Fruit fly (Drosophila melanogaster) whole organism, embryonic: Measurements from ENCODE around the gene Taf10.

Source experiments
- Ada2b ChIP-seq: fragments of 200-800 bp; sonication (Bioruptor generic); IDR thresholded peaks from 2 replicates; pipeline ENCODE4 v1.3.6; 2022; ENCODE audit warnings: missing biosample characterization, missing genetic modification characterization
- CG10543 ChIP-seq: fragments of 200-800 bp; sonication (Bioruptor generic); optimal IDR thresholded peaks from 3 replicates; lab custom pipeline; 2017; ENCODE audit warnings: missing biosample characterization, mild to moderate bottlenecking, missing genetic modification characterization, moderate library complexity
- CG11696 ChIP-seq: fragments of 200-800 bp; sonication (Bioruptor generic); IDR thresholded peaks from 2 replicates; pipeline ENCODE4 v1.3.6; 2022; ENCODE audit warnings: missing biosample characterization, missing genetic modification characterization
- CG12155 ChIP-seq: fragments of 200-800 bp; sonication (Bioruptor generic); optimal IDR thresholded peaks from 3 replicates; lab custom pipeline; 2016; ENCODE audit warnings: missing biosample characterization, missing genetic modification characterization
- CG12219 ChIP-seq: fragments of 200-800 bp; sonication (Bioruptor generic); optimal IDR thresholded peaks from 3 replicates; lab custom pipeline; 2018; ENCODE audit warnings: missing biosample characterization, mild to moderate bottlenecking, missing genetic modification characterization
- CG15073 ChIP-seq: fragments of 200-800 bp; sonication (Bioruptor generic); optimal IDR thresholded peaks from 2 replicates; lab custom pipeline; 2016; ENCODE audit warnings: missing biosample characterization, missing genetic modification characterization
- CG1529 ChIP-seq: fragments of 200-800 bp; sonication (Bioruptor generic); optimal IDR thresholded peaks from 3 replicates; lab custom pipeline; 2018; ENCODE audit warnings: missing biosample characterization, missing genetic modification characterization
- CG15479 ChIP-seq: fragments of 200-800 bp; sonication (Bioruptor generic); optimal IDR thresholded peaks from 3 replicates; lab custom pipeline; 2019; ENCODE audit warnings: missing biosample characterization, mild to moderate bottlenecking, missing genetic modification characterization, moderate library complexity
- CG15601 ChIP-seq: fragments of 200-800 bp; sonication (Bioruptor generic); optimal IDR thresholded peaks from 3 replicates; lab custom pipeline; 2019; ENCODE audit warnings: missing biosample characterization, mild to moderate bottlenecking, missing genetic modification characterization, moderate library complexity
- CG17186 ChIP-seq: fragments of 200-800 bp; sonication (Bioruptor generic); optimal IDR thresholded peaks from 3 replicates; lab custom pipeline; 2017; ENCODE audit warnings: missing biosample characterization, missing genetic modification reagents, missing genetic modification characterization
- CG2129 ChIP-seq: fragments of 200-800 bp; sonication (Bioruptor generic); IDR thresholded peaks from 2 replicates; pipeline ENCODE4 v1.3.6; 2022; ENCODE audit warnings: missing biosample characterization, missing genetic modification characterization; ENCODE audit not compliant: partially characterized antibody
- CG2202 ChIP-seq: fragments of 200-800 bp; sonication (Bioruptor generic); optimal IDR thresholded peaks from 2 replicates; lab custom pipeline; 2018; ENCODE audit warnings: missing biosample characterization, mild to moderate bottlenecking, missing genetic modification characterization
- CG2889 ChIP-seq: fragments of 200-800 bp; sonication (Bioruptor generic); IDR thresholded peaks from 3 replicates; pipeline ENCODE4 v1.3.6; 2022; ENCODE audit warnings: missing biosample characterization, missing genetic modification characterization
- CG31365 ChIP-seq: fragments of 200-800 bp; sonication (Bioruptor generic); optimal IDR thresholded peaks from 2 replicates; lab custom pipeline; 2018; ENCODE audit warnings: missing biosample characterization, mild to moderate bottlenecking, missing genetic modification characterization
- CG4424 ChIP-seq: fragments of 200-800 bp; sonication (Bioruptor generic); optimal IDR thresholded peaks from 3 replicates; lab custom pipeline; 2016; ENCODE audit warnings: missing biosample characterization, missing genetic modification characterization
- CG4730 ChIP-seq: fragments of 200-800 bp; sonication (Bioruptor generic); IDR thresholded peaks from 2 replicates; pipeline ENCODE4 v1.3.6; 2022; ENCODE audit warnings: missing biosample characterization, missing genetic modification characterization
- CG7271 ChIP-seq: fragments of 200-800 bp; sonication (Bioruptor generic); optimal IDR thresholded peaks from 2 replicates; lab custom pipeline; 2018; ENCODE audit warnings: missing biosample characterization, mild to moderate bottlenecking, missing genetic modification characterization, moderate library complexity
- CG7987 ChIP-seq: fragments of 200-800 bp; sonication (Bioruptor generic); optimal IDR thresholded peaks from 2 replicates; lab custom pipeline; 2018; ENCODE audit warnings: missing biosample characterization, mild to moderate bottlenecking, missing genetic modification characterization, moderate library complexity
- CG8478 ChIP-seq: fragments of >200 bp; optimal IDR thresholded peaks from 2 replicates; lab custom pipeline; 2018
- CHES-1-like ChIP-seq: fragments of 200-800 bp; sonication (Bioruptor generic); optimal IDR thresholded peaks from 2 replicates; lab custom pipeline; 2016; ENCODE audit warnings: missing biosample characterization, missing genetic modification characterization
- Chrac-16 ChIP-seq: fragments of 200-800 bp; sonication (Bioruptor generic); optimal IDR thresholded peaks from 3 replicates; lab custom pipeline; 2016; ENCODE audit warnings: missing biosample characterization, missing genetic modification characterization
- CkIIα-i1 ChIP-seq: fragments of 200-800 bp; sonication (Bioruptor generic); IDR thresholded peaks from 2 replicates; pipeline ENCODE4 v1.3.6; 2022; ENCODE audit warnings: missing biosample characterization, missing genetic modification characterization
- D19B ChIP-seq: fragments of 200-800 bp; sonication (Bioruptor generic); optimal IDR thresholded peaks from 2 replicates; lab custom pipeline; 2017; ENCODE audit warnings: missing biosample characterization, mild to moderate bottlenecking, missing genetic modification characterization
- Dfd ChIP-seq, 2 experiments: fragments of >200 bp; optimal IDR thresholded peaks; 2 replicates each; lab custom pipeline; 2017; ENCODE audit warnings: missing biosample characterization in 2 of 2, missing genetic modification characterization in 2 of 2
- E2f1 ChIP-seq: fragments of 200-800 bp; sonication (Bioruptor generic); IDR thresholded peaks from 2 replicates; pipeline ENCODE4 v1.3.6; 2022; ENCODE audit warnings: missing biosample characterization, missing genetic modification characterization
- Hr39 ChIP-seq: fragments of >200 bp; optimal IDR thresholded peaks from 2 replicates; lab custom pipeline; 2017
- MESR4 ChIP-seq: fragments of 200-800 bp; sonication (Bioruptor generic); optimal IDR thresholded peaks from 2 replicates; lab custom pipeline; 2018; ENCODE audit warnings: missing biosample characterization, mild to moderate bottlenecking, missing genetic modification characterization, moderate library complexity
- NC2α ChIP-seq: fragments of 200-800 bp; sonication (Bioruptor generic); optimal IDR thresholded peaks from 2 replicates; lab custom pipeline; 2016; ENCODE audit warnings: missing biosample characterization, missing genetic modification characterization
- Poxn ChIP-seq: fragments of 200-800 bp; sonication (Bioruptor generic); IDR thresholded peaks from 2 replicates; pipeline ENCODE4 v1.3.6; 2022; ENCODE audit warnings: missing biosample characterization, missing genetic modification characterization
- abd-A ChIP-seq: fragments of 200-800 bp; sonication (Bioruptor generic); optimal IDR thresholded peaks from 3 replicates; lab custom pipeline; 2019; ENCODE audit warnings: missing biosample characterization, mild to moderate bottlenecking, missing genetic modification characterization, moderate library complexity
- ara ChIP-seq: fragments of 200-800 bp; sonication (Bioruptor generic); IDR thresholded peaks from 2 replicates; pipeline ENCODE4 v1.3.6; 2022; ENCODE audit warnings: missing biosample characterization, missing genetic modification characterization
- ato ChIP-seq: fragments of 200-800 bp; sonication (Bioruptor generic); IDR thresholded peaks from 2 replicates; pipeline ENCODE4 v1.3.6; 2022; ENCODE audit warnings: missing biosample characterization, missing genetic modification characterization; ENCODE audit not compliant: partially characterized antibody
- crc ChIP-seq: fragments of 200-800 bp; sonication (Bioruptor generic); optimal IDR thresholded peaks from 2 replicates; lab custom pipeline; 2016; ENCODE audit warnings: missing biosample characterization, missing genetic modification characterization
- en ChIP-seq: fragments of 200-800 bp; sonication (Bioruptor generic); optimal IDR thresholded peaks from 2 replicates; lab custom pipeline; 2016; ENCODE audit warnings: missing biosample characterization, missing genetic modification characterization
- exex ChIP-seq: fragments of 200-800 bp; sonication (Bioruptor generic); optimal IDR thresholded peaks from 4 replicates; lab custom pipeline; 2018; ENCODE audit warnings: missing biosample characterization, mild to moderate bottlenecking, missing genetic modification characterization, moderate library complexity
- fd102C ChIP-seq: fragments of 200-800 bp; sonication (Bioruptor generic); optimal IDR thresholded peaks from 2 replicates; lab custom pipeline; 2018; ENCODE audit warnings: missing biosample characterization, mild to moderate bottlenecking, missing genetic modification characterization, moderate library complexity
- knrl ChIP-seq: fragments of 200-800 bp; sonication (Bioruptor generic); IDR thresholded peaks from 3 replicates; pipeline ENCODE4 v1.3.6; 2022; ENCODE audit warnings: missing biosample characterization, missing genetic modification characterization; ENCODE audit not compliant: partially characterized antibody
- nmo ChIP-seq: fragments of 200-800 bp; sonication (Bioruptor generic); optimal IDR thresholded peaks from 2 replicates; lab custom pipeline; 2018; ENCODE audit warnings: missing biosample characterization, mild to moderate bottlenecking, missing genetic modification characterization, moderate library complexity
- nom ChIP-seq: fragments of 200-800 bp; sonication (Bioruptor generic); optimal IDR thresholded peaks from 2 replicates; lab custom pipeline; 2017; ENCODE audit warnings: missing biosample characterization, missing genetic modification characterization, mild to moderate bottlenecking, moderate library complexity, missing genetic modification reagents
- oc ChIP-seq: fragments of 200-800 bp; sonication (Bioruptor generic); optimal IDR thresholded peaks from 2 replicates; lab custom pipeline; 2018; ENCODE audit warnings: missing biosample characterization, mild to moderate bottlenecking, missing genetic modification characterization, moderate library complexity
- p53 ChIP-seq: fragments of 200-800 bp; sonication (Bioruptor generic); optimal IDR thresholded peaks from 2 replicates; lab custom pipeline; 2016; ENCODE audit warnings: missing biosample characterization, missing genetic modification characterization
- pan ChIP-seq, 4 experiments: fragments of >200 bp in 3 of 4; fragments of 200-800 bp in 1 of 4; sonication (Bioruptor generic) in 1 of 4; optimal IDR thresholded peaks in 3 of 4; IDR thresholded peaks in 1 of 4; 2 replicates each; pipeline versions ENCODE4 v1.3.6 to Lab custom; 2017 to 2022; ENCODE audit warnings: missing biosample characterization in 2 of 4, missing genetic modification characterization in 2 of 4, mixed read lengths in 1 of 4
- prd ChIP-seq, 3 experiments: fragments of >200 bp in 2 of 3; fragments of 200-800 bp in 1 of 3; sonication (Bioruptor generic) in 1 of 3; optimal IDR thresholded peaks in 2 of 3; IDR thresholded peaks in 1 of 3; 2 replicates in 2 of 3; 3 replicates in 1 of 3; pipeline versions ENCODE4 v1.3.6 to Lab custom; 2017 to 2022; ENCODE audit warnings: missing biosample characterization in 1 of 3, missing genetic modification characterization in 1 of 3
- sim ChIP-seq: fragments of 200-800 bp; sonication (Bioruptor generic); IDR thresholded peaks from 2 replicates; pipeline ENCODE4 v1.3.6; 2022; ENCODE audit warnings: missing biosample characterization, missing genetic modification characterization
- sisA ChIP-seq: fragments of 200-800 bp; sonication (Bioruptor generic); IDR thresholded peaks from 2 replicates; pipeline ENCODE4 v1.3.6; 2022; ENCODE audit warnings: missing biosample characterization, missing genetic modification characterization
- slbo ChIP-seq: fragments of 200-800 bp; sonication (Bioruptor generic); IDR thresholded peaks from 2 replicates; pipeline ENCODE4 v1.3.6; 2022; ENCODE audit warnings: missing biosample characterization, missing genetic modification characterization
- sna ChIP-seq: fragments of 200-800 bp; sonication (Bioruptor generic); IDR thresholded peaks from 2 replicates; pipeline ENCODE4 v1.3.6; 2022; ENCODE audit warnings: missing biosample characterization, missing genetic modification characterization; ENCODE audit not compliant: partially characterized antibody
- sqz ChIP-seq: fragments of 200-800 bp; sonication (Bioruptor generic); optimal IDR thresholded peaks from 3 replicates; lab custom pipeline; 2018; ENCODE audit warnings: missing biosample characterization, mild to moderate bottlenecking, missing genetic modification characterization
- unc-4 ChIP-seq: fragments of 200-800 bp; sonication (Bioruptor generic); IDR thresholded peaks from 2 replicates; pipeline ENCODE4 v1.3.6; 2022; ENCODE audit warnings: missing biosample characterization, missing genetic modification characterization; ENCODE audit not compliant: partially characterized antibody
- vvl ChIP-seq: fragments of 200-800 bp; sonication (Bioruptor generic); IDR thresholded peaks from 2 replicates; pipeline ENCODE4 v1.3.6; 2022; ENCODE audit warnings: missing biosample characterization, missing genetic modification characterization

Gene Taf10

DNA sequence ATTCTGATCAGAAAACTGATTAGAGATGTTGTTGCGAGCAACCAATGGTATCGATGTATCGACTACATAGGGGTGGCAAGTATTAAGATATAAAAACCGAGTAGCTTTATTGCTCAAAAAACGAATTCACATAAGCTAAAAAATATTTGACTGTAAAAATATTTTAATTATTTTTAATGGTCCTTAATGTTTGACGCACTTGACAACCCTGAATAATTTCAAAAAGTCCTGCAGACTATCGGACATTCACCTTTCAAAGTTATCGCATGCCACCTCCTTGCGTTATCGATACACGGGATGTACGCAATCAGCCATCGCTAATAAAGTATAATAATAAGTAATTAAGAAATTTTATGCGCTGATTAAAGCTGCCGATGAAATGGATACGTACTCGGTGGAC, 8.0 kb upstream of the Taf10 start, which contains the start of the genes HemK2, Snapin and Tnpo-SR (continued):
- peak; percentile 34 for TF ChIP-seq CG15073 (GFP tag; lab: Kevin White, UChicago)
- TF ChIP-seq CG2129 (GFP tag; lab: Robert Waterston, UW), result peak; percentile 97
- TF ChIP-seq CG4424, result peak; percentile 90
- peak; percentile 68 for TF ChIP-seq CG12219 (GFP tag; lab: Kevin White, UChicago)
- TF ChIP-seq CG10543 (GFP tag; lab: Kevin White, UChicago), result peak; percentile 95
- peak; percentile 71 for TF ChIP-seq CG1529 (GFP tag; lab: Kevin White, UChicago)
- TF ChIP-seq CG7271 (tag; lab: Kevin White, UChicago), result peak; percentile 73
- peak; percentile 82 for TF ChIP-seq CG2202 (tag; lab: Kevin White, UChicago)
- TF ChIP-seq Chrac-16, result peak; percentile 93
- peak; percentile 97 for TF ChIP-seq knrl
- peak; percentile 99 for TF ChIP-seq unc-4
- TF ChIP-seq Ada2b, result peak; percentile 91
- peak; percentile 91 for TF ChIP-seq sisA (GFP tag; lab: Robert Waterston, UW)
- TF ChIP-seq CkIIα-i1 (GFP tag; lab: Robert Waterston, UW), result no peak
- TF ChIP-seq D19B, result peak; percentile 73
- peak; percentile 22 for TF ChIP-seq CG31365 (tag; lab: Kevin White, UChicago)
- TF ChIP-seq CHES-1-like (GFP tag; lab: Kevin White, UChicago), result peak; percentile 85
- peak; percentile 98 for TF ChIP-seq sna (GFP tag; lab: Robert Waterston, UW)
- no peak for TF ChIP-seq NC2α
- TF ChIP-seq exex (tag; lab: Kevin White, UChicago), result peak; percentile 81
- peak; percentile 97 for TF ChIP-seq vvl (GFP tag; lab: Robert Waterston, UW)
- peak; percentile 63 for TF ChIP-seq crc (GFP tag; lab: Kevin White, UChicago)
- TF ChIP-seq prd (optimal IDR thresholded peaks at IDR 0.05; lab: Kevin White, UChicago), result no peak
- TF ChIP-seq prd (GFP tag; IDR thresholded peaks at IDR 0.05; lab: Robert Waterston, UW), result peak; percentile 97
- peak; percentile 70 for TF ChIP-seq CG7987 (GFP tag; lab: Kevin White, UChicago)
- TF ChIP-seq sqz (GFP tag; lab: Kevin White, UChicago), result peak; percentile 59
- TF ChIP-seq CG2889 (GFP tag; lab: Robert Waterston, UW), result peak; percentile 83
- TF ChIP-seq nmo (GFP tag; lab: Kevin White, UChicago), result peak; percentile 96
- TF ChIP-seq CG4730 (GFP tag; lab: Robert Waterston, UW), result peak; percentile 90
- peak; percentile 95 for TF ChIP-seq abd-A
- peak; percentile 91 for TF ChIP-seq CG12155 (GFP tag; lab: Kevin White, UChicago)
- TF ChIP-seq pan (optimal IDR thresholded peaks at IDR 0.05; lab: Kevin White, UChicago), result no peak
- TF ChIP-seq pan (GFP tag; optimal IDR thresholded peaks at IDR 0.05 in 1 of 2, IDR thresholded peaks at IDR 0.05 in 1 of 2), result peak in 1 of 2 experiments; percentile 95
- peak; percentile 88 for TF ChIP-seq CG15601
- TF ChIP-seq ara (GFP tag; lab: Robert Waterston, UW), result peak; percentile 88
- TF ChIP-seq MESR4, result peak; percentile 47
- peak; percentile 76 for TF ChIP-seq ato (GFP tag; lab: Robert Waterston, UW)
- peak; percentile 67 for TF ChIP-seq CG17186 (GFP tag; lab: Kevin White, UChicago)
- TF ChIP-seq CG8478, result no peak
- peak; percentile 78 for TF ChIP-seq oc (tag; lab: Kevin White, UChicago)
- peak; percentile 77 for TF ChIP-seq nom
- TF ChIP-seq CG15479 (GFP tag; lab: Kevin White, UChicago), result peak; percentile 6
- peak; percentile 93 for TF ChIP-seq E2f1 (GFP tag; lab: Robert Waterston, UW)
- TF ChIP-seq CG11696 (GFP tag; lab: Robert Waterston, UW), result peak; percentile 65
- TF ChIP-seq Dfd (GFP tag; optimal IDR thresholded peaks at IDR 0.05; lab: Kevin White, UChicago), result no peak
- peak; percentile 70; the same call in 1 of the 2 replicates for TF ChIP-seq Poxn (GFP tag; lab: Robert Waterston, UW)
- TF ChIP-seq p53 (GFP tag; lab: Kevin White, UChicago), result no peak
- peak; percentile 72; the same call in 1 of the 2 replicates for TF ChIP-seq sim (GFP tag; lab: Robert Waterston, UW)
- TF ChIP-seq en (GFP tag; lab: Kevin White, UChicago), result peak; percentile 58
- peak; percentile 35 for TF ChIP-seq fd102C (GFP tag; lab: Kevin White, UChicago)
- no peak for TF ChIP-seq Hr39 (lab: Kevin White, UChicago)
- TF ChIP-seq slbo (GFP tag; lab: Robert Waterston, UW), result peak; percentile 96
